Fruit fly (Drosophila melanogaster): ENCODE data around the gene Mf.
A peak's percentile ranks its signal among the peaks of the same experiment; 100 is the strongest.

DNA sequence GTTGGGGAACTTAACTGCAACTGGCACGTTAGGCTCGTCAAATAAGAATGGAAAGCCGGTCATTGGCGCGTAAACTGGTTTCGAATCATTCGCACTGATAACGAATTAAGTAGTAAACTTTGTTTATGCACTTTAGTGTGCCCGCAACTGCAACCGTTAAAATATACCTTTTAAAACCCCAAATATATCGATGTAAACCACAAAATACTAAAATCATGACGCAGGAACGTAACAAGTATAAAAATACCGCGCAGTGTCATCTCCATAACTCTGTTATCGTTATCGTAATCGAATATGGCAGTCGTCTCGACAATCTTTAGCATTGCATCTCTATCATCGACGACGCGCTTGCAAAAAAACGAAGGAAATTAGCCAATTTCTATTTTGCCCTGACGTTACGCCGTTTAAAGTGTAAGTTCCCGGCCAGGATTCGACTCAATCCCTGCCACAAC is 44.0 kb upstream of the Mf start, which contains the start of the genes CG31344 and Caf1-55:
- TF ChIP-seq toe (GFP tag; optimal IDR thresholded peaks at IDR 0.05) = no peak
- peak; percentile 29 for TF ChIP-seq CG14711 (tag; optimal IDR thresholded peaks at IDR 0.05)
- no peak for TF ChIP-seq ovo (GFP tag; optimal IDR thresholded peaks at IDR 0.05)
- TF ChIP-seq kay (GFP tag; ENCODE audit: borderline replicate concordance) = no peak
- TF ChIP-seq pad (GFP tag; optimal IDR thresholded peaks at IDR 0.05) = no peak
- TF ChIP-seq CG7045 (GFP tag; optimal IDR thresholded peaks at IDR 0.05) = no peak
- no peak for TF ChIP-seq Clk (GFP tag; optimal IDR thresholded peaks at IDR 0.05)
- TF ChIP-seq tj (GFP tag; optimal IDR thresholded peaks at IDR 0.05) = no peak
- TF ChIP-seq Mnt (GFP tag; optimal IDR thresholded peaks at IDR 0.05) = peak; percentile 75
- TF ChIP-seq CG1620 (GFP tag; optimal IDR thresholded peaks at IDR 0.05) = no peak
